Worm (Caenorhabditis elegans): ENCODE data around the gene C04E6.5.

Gene C04E6.5

ce11 chrV:5883735-5884134 lies 18.2 kb upstream of the C04E6.5 start, which contains the start of gene C04E6.8:
TSS of gene C04E6.8 (minus strand) at chrV:5883835.
- no peak for TF ChIP-seq pag-3 (tag; optimal IDR thresholded peaks at IDR 0.05; ENCODE audit: borderline replicate concordance)
- no peak for TF ChIP-seq ets-4 (tag; optimal IDR thresholded peaks at IDR 0.05)
- no peak for TF ChIP-seq ref-2 (tag; optimal IDR thresholded peaks at IDR 0.05)
- TF ChIP-seq fkh-6 (tag; optimal IDR thresholded peaks at IDR 0.05): no peak
- TF ChIP-seq hlh-8 (tag; optimal IDR thresholded peaks at IDR 0.05): no peak
- TF ChIP-seq tbx-2 (tag; optimal IDR thresholded peaks at IDR 0.05): no peak
- no peak for TF ChIP-seq ceh-34 (tag; optimal IDR thresholded peaks at IDR 0.05)
- no peak for TF ChIP-seq elt-4 (tag; optimal IDR thresholded peaks at IDR 0.05)
- no peak for TF ChIP-seq pha-4 (tag; optimal IDR thresholded peaks at IDR 0.05)
- no peak for TF ChIP-seq ceh-22 (tag; optimal IDR thresholded peaks at IDR 0.05)
- TF ChIP-seq mec-3 (tag; optimal IDR thresholded peaks at IDR 0.05; ENCODE audit: borderline replicate concordance): no peak
- no peak for TF ChIP-seq unc-42 (tag; optimal IDR thresholded peaks at IDR 0.05)
- no peak for TF ChIP-seq F13H6.1 (tag; optimal IDR thresholded peaks at IDR 0.05)
- no peak for TF ChIP-seq ceh-6 (GFP tag; optimal IDR thresholded peaks at IDR 0.05)
- no peak for TF ChIP-seq ttx-3 (tag; optimal IDR thresholded peaks at IDR 0.05)
- TF ChIP-seq ceh-45 (GFP tag; IDR thresholded peaks at IDR 0.05): no peak
- TF ChIP-seq che-1 (tag; optimal IDR thresholded peaks at IDR 0.05): no peak
- no peak for TF ChIP-seq sox-4 (tag; optimal IDR thresholded peaks at IDR 0.05)
- TF ChIP-seq nhr-232 (tag; optimal IDR thresholded peaks at IDR 0.05): no peak
- no peak for TF ChIP-seq Y22D7AL.16 (tag; optimal IDR thresholded peaks at IDR 0.05)

- no peak for TF ChIP-seq Y22D7AL.16 (tag; optimal IDR thresholded peaks at IDR 0.05)
- no peak for TF ChIP-seq F13H6.1 (tag; optimal IDR thresholded peaks at IDR 0.05)
- TF ChIP-seq madf-2 (tag; optimal IDR thresholded peaks at IDR 0.05): no peak
- no peak for TF ChIP-seq sox-4 (tag; optimal IDR thresholded peaks at IDR 0.05)
- TF ChIP-seq T23F11.4 (GFP tag; optimal IDR thresholded peaks at IDR 0.05): no peak
- TF ChIP-seq hlh-6 (tag; optimal IDR thresholded peaks at IDR 0.05): no peak
- no peak for TF ChIP-seq ceh-19 (GFP tag; optimal IDR thresholded peaks at IDR 0.05)
- TF ChIP-seq syd-9 (tag; optimal IDR thresholded peaks at IDR 0.05): no peak
- TF ChIP-seq dve-1 (tag; optimal IDR thresholded peaks at IDR 0.05): no peak
Observed at ce11 chrV:5888820-5889219, 13.1 kb upstream of the C04E6.5 start.

DNA sequence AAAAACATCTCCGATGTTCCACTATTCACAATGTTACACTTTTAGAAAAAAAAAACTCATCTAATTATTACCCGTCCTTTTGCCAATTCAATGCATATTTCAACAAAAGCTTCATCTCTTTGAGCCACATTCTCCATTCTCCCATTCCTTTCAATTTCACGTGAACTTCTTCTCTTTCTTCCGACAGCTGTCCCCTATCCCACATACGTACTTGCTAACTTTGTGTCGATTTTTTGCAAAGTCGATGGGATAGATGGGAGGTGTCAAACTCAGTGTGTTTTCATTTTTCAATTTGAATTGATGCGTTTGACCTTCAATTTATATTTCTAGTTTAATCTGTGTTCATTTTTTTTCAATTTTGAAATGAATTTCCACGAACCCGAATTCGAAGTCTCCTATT lies 10.7 kb upstream of the C04E6.5 start:
- TF ChIP-seq C38D4.7 (GFP tag; optimal IDR thresholded peaks at IDR 0.05) (no peak), ceh-34 (tag; optimal IDR thresholded peaks at IDR 0.05) (no peak), ceh-18 (tag; optimal IDR thresholded peaks at IDR 0.05) (no peak), F13H6.1 (tag; optimal IDR thresholded peaks at IDR 0.05) (no peak), rnt-1 (tag; optimal IDR thresholded peaks at IDR 0.05) (no peak)

ce11 chrV:5893015-5893414 lies 8.9 kb upstream of the C04E6.5 start, which contains the start of gene C04E6.7:
TSS of gene C04E6.7 (plus strand) at chrV:5893315.
- TF ChIP-seq npax-4 (tag; optimal IDR thresholded peaks at IDR 0.05): no peak
- no peak for TF ChIP-seq ets-4 (tag; optimal IDR thresholded peaks at IDR 0.05)
- no peak for TF ChIP-seq ceh-31 (tag; optimal IDR thresholded peaks at IDR 0.05)
- TF ChIP-seq fax-1 (tag; optimal IDR thresholded peaks at IDR 0.05): no peak
- no peak for TF ChIP-seq ahr-1 (tag; optimal IDR thresholded peaks at IDR 0.05)
- no peak for TF ChIP-seq zip-5 (tag; optimal IDR thresholded peaks at IDR 0.05)
- no peak for TF ChIP-seq nfya-1 (tag; optimal IDR thresholded peaks at IDR 0.05)
- TF ChIP-seq hlh-6 (tag; optimal IDR thresholded peaks at IDR 0.05): no peak
- no peak for TF ChIP-seq ceh-24 (tag; optimal IDR thresholded peaks at IDR 0.05)
- TF ChIP-seq sox-2 (GFP tag; IDR thresholded peaks at IDR 0.05): no peak
- no peak for TF ChIP-seq tbx-7 (tag; optimal IDR thresholded peaks at IDR 0.05)
- TF ChIP-seq lin-11 (tag; optimal IDR thresholded peaks at IDR 0.05): no peak
- no peak for TF ChIP-seq unc-42 (tag; optimal IDR thresholded peaks at IDR 0.05)
- no peak for TF ChIP-seq dve-1 (tag; optimal IDR thresholded peaks at IDR 0.05)
